Fruit fly (Drosophila melanogaster): ENCODE data around the gene CG6769.
A peak's percentile ranks its signal among the peaks of the same experiment; 100 is the strongest.

CG6769 gene

dm6 chrX:17829083-17829997, 31.5 kb upstream of the CG6769 start (continued):
- no peak for TF ChIP-seq her (GFP tag; optimal IDR thresholded peaks at IDR 0.05)
- TF ChIP-seq vfl (GFP tag; optimal IDR thresholded peaks at IDR 0.05), result no peak
- peak; percentile 33 for TF ChIP-seq ewg (GFP tag; optimal IDR thresholded peaks at IDR 0.05)
- TF ChIP-seq nau (GFP tag; optimal IDR thresholded peaks at IDR 0.05), result peak; percentile 47
- TF ChIP-seq CG18476 (GFP tag; optimal IDR thresholded peaks at IDR 0.05), result peak; percentile 24
- peak; percentile 51 for TF ChIP-seq bcd (GFP tag; optimal IDR thresholded peaks at IDR 0.05)
- peak; percentile 89 for TF ChIP-seq CG17361 (GFP tag; IDR thresholded peaks at IDR 0.05)
- TF ChIP-seq CG1792 (GFP tag; optimal IDR thresholded peaks at IDR 0.05), result peak; percentile 13
- TF ChIP-seq TFAM (GFP tag; optimal IDR thresholded peaks at IDR 0.05), result peak; percentile 10
- peak; percentile 22 for TF ChIP-seq Vsx1 (GFP tag; optimal IDR thresholded peaks at IDR 0.05)
- 0 out of 2 replicates have a peak, but pooled peaks have one; percentile 9 for TF ChIP-seq sens-2 (GFP tag; IDR thresholded peaks at IDR 0.05)
- TF ChIP-seq CG18262 (tag; optimal IDR thresholded peaks at IDR 0.05), result peak; percentile 91
- peak; percentile 29; the same call in 1 of the 2 replicates for TF ChIP-seq E2f2 (GFP tag; IDR thresholded peaks at IDR 0.05)
- peak; percentile 9 for TF ChIP-seq fd102C (GFP tag; optimal IDR thresholded peaks at IDR 0.05)
- peak; percentile 56 for TF ChIP-seq CG17359 (tag; optimal IDR thresholded peaks at IDR 0.05)
- peak; percentile 28 for TF ChIP-seq Mes4 (GFP tag; optimal IDR thresholded peaks at IDR 0.05)
- TF ChIP-seq Sox102F (GFP tag; optimal IDR thresholded peaks at IDR 0.05), result peak; percentile 68
- TF ChIP-seq CG7556 (GFP tag; optimal IDR thresholded peaks at IDR 0.05), result peak; percentile 67
- TF ChIP-seq CG1602 (GFP tag; optimal IDR thresholded peaks at IDR 0.05), result peak; percentile 64
- TF ChIP-seq CG17829 (tag; optimal IDR thresholded peaks at IDR 0.05), result peak; percentile 84
- TF ChIP-seq CG12236 (GFP tag; optimal IDR thresholded peaks at IDR 0.05), result peak; percentile 10
- peak; percentile 78 for TF ChIP-seq zen (tag; optimal IDR thresholded peaks at IDR 0.05)
- peak; percentile 74 for TF ChIP-seq CG7839 (tag; optimal IDR thresholded peaks at IDR 0.05)
- no peak for TF ChIP-seq ham (GFP tag; IDR thresholded peaks at IDR 0.05)
- peak; percentile 82 for TF ChIP-seq dmrt99B (tag; optimal IDR thresholded peaks at IDR 0.05)
- peak; percentile 35 for TF ChIP-seq Med (GFP tag)
- TF ChIP-seq chm (GFP tag; IDR thresholded peaks at IDR 0.05), result 0 out of 2 replicates have a peak, but pooled peaks have one; percentile 19
- TF ChIP-seq CG15696 (tag; optimal IDR thresholded peaks at IDR 0.05), result peak; percentile 77
- no peak for TF ChIP-seq CG6791 (GFP tag; IDR thresholded peaks at IDR 0.05; ENCODE audit: partially characterized antibody)
- peak; percentile 8 for TF ChIP-seq CG5245 (GFP tag; optimal IDR thresholded peaks at IDR 0.05)
- peak; percentile 33 for TF ChIP-seq CG15011 (GFP tag; optimal IDR thresholded peaks at IDR 0.05)
- TF ChIP-seq crc (GFP tag; optimal IDR thresholded peaks at IDR 0.05), result no peak
- peak; percentile 60 for TF ChIP-seq CG12219 (GFP tag; optimal IDR thresholded peaks at IDR 0.05)
- no peak for TF ChIP-seq lov (optimal IDR thresholded peaks at IDR 0.05)
- TF ChIP-seq lov (GFP tag; IDR thresholded peaks at IDR 0.05), result 0 out of 3 replicates have a peak, but pooled peaks have one; percentile 31
- TF ChIP-seq CG10462 (GFP tag; optimal IDR thresholded peaks at IDR 0.05), result peak; percentile 14
- no peak for TF ChIP-seq CG13123 (GFP tag; optimal IDR thresholded peaks at IDR 0.05)
- TF ChIP-seq Xrp1 (GFP tag; IDR thresholded peaks at IDR 0.05), result peak; percentile 67
- TF ChIP-seq nerfin-2 (GFP tag; IDR thresholded peaks at IDR 0.05; ENCODE audit: partially characterized antibody), result no peak
- no peak for TF ChIP-seq CG3065 (GFP tag; optimal IDR thresholded peaks at IDR 0.05)
- TF ChIP-seq PHDP (tag; optimal IDR thresholded peaks at IDR 0.05), result peak; percentile 48
- TF ChIP-seq CG15073 (GFP tag; optimal IDR thresholded peaks at IDR 0.05), result no peak
- TF ChIP-seq Hand (GFP tag; optimal IDR thresholded peaks at IDR 0.05), result no peak
- peak; percentile 90 for TF ChIP-seq sens (GFP tag)
- peak; percentile 78 for TF ChIP-seq CG1529 (GFP tag; optimal IDR thresholded peaks at IDR 0.05)
- TF ChIP-seq CG11696 (GFP tag; IDR thresholded peaks at IDR 0.05), result peak; percentile 87
- TF ChIP-seq pan (optimal IDR thresholded peaks at IDR 0.05), result no peak
- TF ChIP-seq pan (GFP tag; optimal IDR thresholded peaks at IDR 0.05 in 1 of 2, IDR thresholded peaks at IDR 0.05 in 1 of 2), result peak in 1 of 2 experiments; percentile 9
- TF ChIP-seq CG2129 (GFP tag; IDR thresholded peaks at IDR 0.05; ENCODE audit: partially characterized antibody), result no peak

Data from whole organism, embryonic.